Fruit fly (Drosophila melanogaster): ENCODE measurements around the gene Osi17.

Osi17 gene

dm6 chr3R:6343396-6344239, 32.0 kb downstream of the Osi17 start, which contains the start of gene CG17919 (continued):
- TF ChIP-seq CG1621 (tag; optimal IDR thresholded peaks at IDR 0.05) (peak; percentile 99), salr (GFP tag; optimal IDR thresholded peaks at IDR 0.05) (peak in 1 of 2 experiments; percentile 12), CG6808 (GFP tag; optimal IDR thresholded peaks at IDR 0.05) (peak; percentile 53), CG15336 (GFP tag; IDR thresholded peaks at IDR 0.05) (peak; percentile 53), CG6854 (GFP tag; optimal IDR thresholded peaks at IDR 0.05) (peak; percentile 17), eg (GFP tag; IDR thresholded peaks at IDR 0.05) (0 out of 3 replicates have a peak, but pooled peaks have one; percentile 14), esn (GFP tag; optimal IDR thresholded peaks at IDR 0.05) (peak; percentile 44)

dm6 chr3R:6345814-6346213, 34.2 kb downstream of the Osi17 start, which contains the start of the genes SmD2 and CG18048:
Gene SmD2, minus strand, starts transcription at chr3R:6345911.
Gene CG18048, plus strand, starts transcription at chr3R:6346111.
- TF ChIP-seq CG31627 (GFP tag; optimal IDR thresholded peaks at IDR 0.05) (peak; percentile 3), esn (GFP tag; optimal IDR thresholded peaks at IDR 0.05) (peak; percentile 3), CG8319 (GFP tag; optimal IDR thresholded peaks at IDR 0.05) (no peak), Eip75B (GFP tag; optimal IDR thresholded peaks at IDR 0.05) (no peak), CG3919 (GFP tag; optimal IDR thresholded peaks at IDR 0.05) (no peak), CG3032 (tag; optimal IDR thresholded peaks at IDR 0.05) (peak; percentile 12), cyc (GFP tag; optimal IDR thresholded peaks at IDR 0.05) (peak; percentile 8), Sox14 (GFP tag; optimal IDR thresholded peaks at IDR 0.05) (peak; percentile 48), Eip78C (GFP tag) (peak; percentile 49), dsx (GFP tag; optimal IDR thresholded peaks at IDR 0.05; ENCODE audit: poor library complexity, severe bottlenecking) (peak; percentile 3)

DNA sequence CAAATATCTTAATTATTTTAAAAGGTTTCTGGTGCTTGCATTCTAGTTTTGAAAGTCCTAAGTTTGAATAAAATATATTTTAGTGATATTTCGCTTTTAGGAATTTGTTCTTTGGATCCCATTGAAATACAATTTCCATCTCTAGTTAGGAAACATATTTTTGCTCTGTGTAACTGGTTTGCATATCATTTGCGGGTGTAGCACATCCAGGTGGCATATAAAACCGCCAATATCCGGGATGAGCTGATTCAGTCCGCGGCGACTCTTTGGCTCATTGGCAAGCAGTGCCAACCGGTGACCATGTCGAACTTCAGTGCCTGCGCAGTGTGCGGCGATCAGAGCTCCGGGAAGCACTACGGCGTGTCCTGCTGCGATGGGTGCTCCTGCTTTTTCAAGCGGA, 37.4 kb downstream of the Osi17 start, which contains the start of gene Hr83:
Gene Hr83 (plus strand): TSS at position 301 of the 400 bp plus-strand sequence.
- no peak for TF ChIP-seq CG6276 (GFP tag; optimal IDR thresholded peaks at IDR 0.05)
- no peak for TF ChIP-seq CG8119 (GFP tag; IDR thresholded peaks at IDR 0.05)
- no peak for TF ChIP-seq CG11762 (GFP tag; optimal IDR thresholded peaks at IDR 0.05; ENCODE audit: insufficient read depth)
- no peak for TF ChIP-seq svp (GFP tag)
- TF ChIP-seq topi (GFP tag; optimal IDR thresholded peaks at IDR 0.05) = no peak
- no peak for TF ChIP-seq fd85E (GFP tag; optimal IDR thresholded peaks at IDR 0.05)
- no peak for TF ChIP-seq Hr39 (GFP tag; optimal IDR thresholded peaks at IDR 0.05)
- no peak for TF ChIP-seq CG8632 (GFP tag; optimal IDR thresholded peaks at IDR 0.05)
- no peak for TF ChIP-seq Hr4 (GFP tag; optimal IDR thresholded peaks at IDR 0.05)
- no peak for TF ChIP-seq CG6792 (GFP tag; optimal IDR thresholded peaks at IDR 0.05)
- TF ChIP-seq cyc (GFP tag; optimal IDR thresholded peaks at IDR 0.05) = no peak
- TF ChIP-seq CG6808 (GFP tag; optimal IDR thresholded peaks at IDR 0.05) = no peak
- no peak for TF ChIP-seq Gug (GFP tag; IDR thresholded peaks at IDR 0.05)

DNA sequence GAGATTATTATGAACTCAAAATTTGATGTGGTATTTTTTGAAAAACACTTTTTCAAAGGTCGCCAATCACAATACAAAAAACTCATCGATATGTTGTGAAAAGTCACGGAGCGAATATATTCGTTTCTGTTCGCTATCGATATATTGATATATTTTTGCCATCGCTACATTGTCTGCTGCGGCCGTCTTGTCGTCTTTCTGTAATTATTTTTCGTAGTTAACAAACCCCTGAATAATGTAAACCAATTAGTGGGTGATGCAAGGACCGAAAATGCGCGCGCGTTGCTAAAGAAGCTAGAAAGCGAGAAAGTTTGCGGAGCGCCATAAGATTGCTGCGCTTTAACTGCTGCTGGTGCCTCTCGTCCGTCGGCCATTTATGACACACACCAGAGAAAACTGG, 39.2 kb downstream of the Osi17 start, which contains the start of gene Pak:
Gene Pak (plus strand): TSS at position 142 of the 400 bp plus-strand sequence.
- TF ChIP-seq CG31627 (GFP tag; optimal IDR thresholded peaks at IDR 0.05) (peak; percentile 10), topi (GFP tag; optimal IDR thresholded peaks at IDR 0.05) (peak; percentile 19), achi (GFP tag; optimal IDR thresholded peaks at IDR 0.05) (peak; percentile 3), net (GFP tag; optimal IDR thresholded peaks at IDR 0.05) (no peak), Ets96B (tag; optimal IDR thresholded peaks at IDR 0.05) (no peak), dsx (GFP tag; optimal IDR thresholded peaks at IDR 0.05; ENCODE audit: poor library complexity, severe bottlenecking) (peak; percentile 70)

DNA sequence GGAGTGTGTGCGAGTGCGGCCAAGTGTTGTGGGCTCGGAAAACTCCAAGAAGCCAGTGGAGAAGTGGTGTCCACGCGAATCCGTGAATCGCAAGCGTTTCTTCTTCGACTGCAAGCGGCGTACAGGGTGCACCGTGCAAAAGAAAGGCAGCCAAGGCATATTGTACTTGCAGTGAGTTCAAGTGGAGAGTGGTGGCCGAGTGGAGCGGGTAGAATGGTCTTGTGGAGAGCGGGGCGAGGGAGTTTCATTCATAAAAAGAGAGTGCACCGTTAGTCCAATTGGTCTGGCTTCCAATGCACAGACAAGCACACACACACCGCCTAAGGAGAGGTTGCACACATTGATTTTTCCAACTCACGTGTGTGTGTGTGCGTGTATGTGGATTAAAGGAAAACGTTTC, 39.6 kb downstream of the Osi17 start:
- TF ChIP-seq Ets96B (tag; optimal IDR thresholded peaks at IDR 0.05) (no peak), salr (GFP tag; optimal IDR thresholded peaks at IDR 0.05) (peak in 1 of 2 experiments; percentile 8), vri (GFP tag; optimal IDR thresholded peaks at IDR 0.05) (no peak), ss (GFP tag; optimal IDR thresholded peaks at IDR 0.05) (peak in 1 of 2 experiments; percentile 7), Eip78C (GFP tag) (peak; percentile 81), CG11902 (GFP tag; optimal IDR thresholded peaks at IDR 0.05) (no peak), CG10631 (GFP tag; optimal IDR thresholded peaks at IDR 0.05) (no peak), Met (GFP tag; optimal IDR thresholded peaks at IDR 0.05) (no peak), CG9139 (GFP tag; optimal IDR thresholded peaks at IDR 0.05) (peak; percentile 32), pdm3 (GFP tag; optimal IDR thresholded peaks at IDR 0.05) (no peak), Lpt (GFP tag; optimal IDR thresholded peaks at IDR 0.05) (peak; percentile 29), CG32006 (GFP tag; optimal IDR thresholded peaks at IDR 0.05) (peak; percentile 22), dsx (GFP tag; optimal IDR thresholded peaks at IDR 0.05; ENCODE audit: poor library complexity, severe bottlenecking) (no peak), Eip93F (GFP tag; optimal IDR thresholded peaks at IDR 0.05) (no peak), Hr39 (GFP tag; optimal IDR thresholded peaks at IDR 0.05) (no peak), CG6792 (GFP tag; optimal IDR thresholded peaks at IDR 0.05) (no peak), spab (GFP tag; optimal IDR thresholded peaks at IDR 0.05) (no peak), CG10669 (GFP tag; optimal IDR thresholded peaks at IDR 0.05) (no peak)

Measured in whole organism, prepupa.